Worm (Caenorhabditis elegans) whole organism, young adult: Measurements from ENCODE around the gene F33C8.2.

Experiments used
- C17E4.6 ChIP-seq: fragments of 200-800 bp; sonication (Bioruptor generic); IDR thresholded peaks from 2 replicates; pipeline ENCODE4 v1.3.6; 2022; ENCODE audit warnings: missing genetic modification reagents, missing genetic modification characterization, missing compliant biosample characterization
- F22D6.2 ChIP-seq: sonication (generic microtip); optimal IDR thresholded peaks from 2 replicates; lab custom pipeline; 2016; ENCODE audit warnings: mild to moderate bottlenecking, missing genetic modification characterization, missing compliant biosample characterization
- F52B5.7 ChIP-seq: sonication (generic microtip); optimal IDR thresholded peaks from 2 replicates; lab custom pipeline; 2016; ENCODE audit warnings: mild to moderate bottlenecking, missing genetic modification characterization, missing compliant biosample characterization
- F55B11.4 ChIP-seq: sonication (generic microtip); optimal IDR thresholded peaks from 2 replicates; lab custom pipeline; 2016; ENCODE audit warnings: missing compliant biosample characterization, missing genetic modification characterization, borderline replicate concordance; ENCODE audit not compliant: insufficient read depth
- T26A5.8 ChIP-seq: sonication (generic microtip); optimal IDR thresholded peaks from 2 replicates; lab custom pipeline; 2016; ENCODE audit warnings: missing genetic modification characterization, missing compliant biosample characterization
- Y53G8AR.9 ChIP-seq: fragments of 200-800 bp; sonication (Bioruptor generic); conservative IDR thresholded peaks from 2 replicates; pipeline ENCODE4 v1.3.6; 2022; ENCODE audit warnings: missing genetic modification reagents, missing genetic modification characterization, missing compliant biosample characterization
- Y79H2A.3 ChIP-seq: fragments of 200-800 bp; sonication (Bioruptor generic); conservative IDR thresholded peaks from 2 replicates; pipeline ENCODE4 v1.3.6; 2022; ENCODE audit warnings: missing genetic modification reagents, missing genetic modification characterization, missing compliant biosample characterization
- ZK185.1 ChIP-seq: sonication (generic microtip); optimal IDR thresholded peaks from 2 replicates; lab custom pipeline; 2016; ENCODE audit warnings: mild to moderate bottlenecking, missing genetic modification characterization, missing compliant biosample characterization; ENCODE audit not compliant: poor library complexity, severe bottlenecking
- akir-1 ChIP-seq: fragments of 200-800 bp; sonication (Bioruptor generic); optimal IDR thresholded peaks from 2 replicates; lab custom pipeline; 2018; ENCODE audit warnings: mild to moderate bottlenecking, missing genetic modification characterization, moderate library complexity, missing compliant biosample characterization
- ama-1 ChIP-seq, 3 experiments: fragments of 150-350 bp in 1 of 3; sonication (generic microtip) in 2 of 3; optimal IDR thresholded peaks; 2 replicates each; lab custom pipeline; 2014 to 2018; ENCODE audit warnings: missing biosample characterization in 2 of 3, missing genetic modification characterization in 2 of 3, missing genetic modification reagents in 2 of 3
- athp-1 ChIP-seq: sonication (generic microtip); optimal IDR thresholded peaks from 2 replicates; lab custom pipeline; 2017; ENCODE audit warnings: mild to moderate bottlenecking, missing genetic modification characterization, missing compliant biosample characterization
- attf-5 ChIP-seq: fragments of 200-800 bp; sonication (Bioruptor generic); optimal IDR thresholded peaks from 2 replicates; lab custom pipeline; 2018; ENCODE audit warnings: mild to moderate bottlenecking, missing genetic modification characterization, missing compliant biosample characterization
- bed-1 ChIP-seq: fragments of 200-800 bp; sonication (Bioruptor generic); IDR thresholded peaks from 2 replicates; pipeline ENCODE4 v1.3.6; 2022; ENCODE audit warnings: missing genetic modification reagents, missing genetic modification characterization, missing compliant biosample characterization
- ccch-3 ChIP-seq: fragments of 200-800 bp; sonication (Bioruptor generic); optimal IDR thresholded peaks from 2 replicates; lab custom pipeline; 2018; ENCODE audit warnings: mild to moderate bottlenecking, missing genetic modification characterization, missing compliant biosample characterization
- cebp-1 ChIP-seq, 2 experiments: fragments of 200-800 bp in 1 of 2; sonication (Bioruptor generic) in 1 of 2; sonication (generic microtip) in 1 of 2; IDR thresholded peaks in 1 of 2; optimal IDR thresholded peaks in 1 of 2; 2 replicates each; pipeline versions ENCODE4 v1.3.6 to Lab custom; 2017 to 2022; ENCODE audit warnings: missing compliant biosample characterization in 2 of 2, missing genetic modification characterization in 2 of 2, mild to moderate bottlenecking in 1 of 2, missing genetic modification reagents in 1 of 2, moderate library complexity in 1 of 2
- ceh-58 ChIP-seq: fragments of 200-800 bp; sonication (Bioruptor generic); IDR thresholded peaks from 2 replicates; pipeline ENCODE4 v1.3.6; 2022; ENCODE audit warnings: missing genetic modification characterization, missing compliant biosample characterization
- ceh-79 ChIP-seq: sonication (generic microtip); optimal IDR thresholded peaks from 2 replicates; lab custom pipeline; 2017; ENCODE audit warnings: mild to moderate bottlenecking, missing genetic modification characterization, missing compliant biosample characterization
- dox-1 ChIP-seq: fragments of 200-800 bp; sonication (Bioruptor generic); IDR thresholded peaks from 2 replicates; pipeline ENCODE4 v1.3.6; 2022; ENCODE audit warnings: missing genetic modification reagents, missing genetic modification characterization, missing compliant biosample characterization
- dpff-1 ChIP-seq: sonication (generic microtip); optimal IDR thresholded peaks from 2 replicates; lab custom pipeline; 2017; ENCODE audit warnings: mild to moderate bottlenecking, missing genetic modification characterization, missing compliant biosample characterization
- egl-18 ChIP-seq: fragments of 200-800 bp; sonication (Bioruptor generic); IDR thresholded peaks from 2 replicates; pipeline ENCODE4 v1.3.6; 2022; ENCODE audit warnings: missing genetic modification reagents, missing genetic modification characterization, missing compliant biosample characterization
- ekl-4 ChIP-seq: fragments of 200-800 bp; sonication (Bioruptor generic); IDR thresholded peaks from 2 replicates; pipeline ENCODE4 v1.3.6; 2022; ENCODE audit warnings: missing genetic modification reagents, missing genetic modification characterization, missing compliant biosample characterization
- fkh-3 ChIP-seq: sonication (generic microtip); optimal IDR thresholded peaks from 2 replicates; lab custom pipeline; 2016; ENCODE audit warnings: mild to moderate bottlenecking, missing genetic modification characterization, missing compliant biosample characterization
- hlh-26 ChIP-seq: fragments of 200-800 bp; sonication (Bioruptor generic); conservative IDR thresholded peaks from 2 replicates; pipeline ENCODE4 v1.3.6; 2022; ENCODE audit warnings: missing genetic modification reagents, missing genetic modification characterization, missing compliant biosample characterization
- lag-1 ChIP-seq: fragments of 200-800 bp; sonication (Bioruptor generic); IDR thresholded peaks from 2 replicates; pipeline ENCODE4 v1.3.6; 2022; ENCODE audit warnings: missing genetic modification reagents, missing genetic modification characterization, missing compliant biosample characterization
- let-526 ChIP-seq: fragments of 200-800 bp; sonication (Bioruptor generic); IDR thresholded peaks from 2 replicates; pipeline ENCODE4 v1.3.6; 2022; ENCODE audit warnings: missing genetic modification reagents, missing genetic modification characterization, missing compliant biosample characterization
- lin-26 ChIP-seq: fragments of 200-800 bp; sonication (Bioruptor generic); IDR thresholded peaks from 2 replicates; pipeline ENCODE4 v1.3.6; 2022; ENCODE audit warnings: missing genetic modification reagents, missing genetic modification characterization, missing compliant biosample characterization
- lin-35 ChIP-seq, 3 experiments: fragments of 150-350 bp in 2 of 3; sonication (generic microtip) in 1 of 3; optimal IDR thresholded peaks; 2 replicates each; lab custom pipeline; 2014 to 2018; ENCODE audit warnings: missing biosample characterization in 3 of 3, missing genetic modification characterization in 3 of 3, missing genetic modification reagents in 3 of 3
- lin-40 ChIP-seq: sonication (generic microtip); optimal IDR thresholded peaks from 2 replicates; lab custom pipeline; 2016; ENCODE audit warnings: missing genetic modification characterization, mild to moderate bottlenecking, missing compliant biosample characterization, missing genotype, missing genetic modification reagents
- lin-54 ChIP-seq: fragments of 200-800 bp; sonication (Bioruptor generic); optimal IDR thresholded peaks from 2 replicates; lab custom pipeline; 2018; ENCODE audit warnings: mild to moderate bottlenecking, missing genetic modification characterization, missing compliant biosample characterization
- nfya-1 ChIP-seq: sonication (generic microtip); optimal IDR thresholded peaks from 2 replicates; lab custom pipeline; 2017; ENCODE audit warnings: antibody characterized with exemption, missing compliant biosample characterization, missing genetic modification characterization, borderline replicate concordance; ENCODE audit not compliant: insufficient read depth
- nhr-179 ChIP-seq: sonication (generic microtip); optimal IDR thresholded peaks from 2 replicates; lab custom pipeline; 2016; ENCODE audit warnings: mild to moderate bottlenecking, missing genetic modification characterization, missing compliant biosample characterization
- pha-4 ChIP-seq: fragments of 150-350 bp; sonication (generic microtip); optimal IDR thresholded peaks from 2 replicates; lab custom pipeline; 2014; ENCODE audit warnings: missing biosample characterization, missing genetic modification reagents, missing genetic modification characterization
- rpc-1 ChIP-seq, 2 experiments: fragments of 150-350 bp in 1 of 2; sonication (generic microtip) in 1 of 2; optimal IDR thresholded peaks; 2 replicates each; lab custom pipeline; 2014 to 2018; ENCODE audit warnings: missing biosample characterization in 1 of 2, missing genetic modification characterization in 1 of 2, missing genetic modification reagents in 1 of 2, missing genotype in 1 of 2
- snpc-1.3 ChIP-seq: sonication (generic microtip); optimal IDR thresholded peaks from 2 replicates; lab custom pipeline; 2017; ENCODE audit warnings: missing genetic modification characterization, mild to moderate bottlenecking, missing compliant biosample characterization, antibody characterized with exemption, moderate library complexity, missing genotype, missing genetic modification reagents; ENCODE audit not compliant: insufficient read depth
- snpc-3.4 ChIP-seq: sonication (generic microtip); optimal IDR thresholded peaks from 2 replicates; lab custom pipeline; 2017; ENCODE audit warnings: missing genetic modification characterization, mild to moderate bottlenecking, missing compliant biosample characterization, antibody characterized with exemption, moderate library complexity, missing genotype, missing genetic modification reagents
- snpc-4 ChIP-seq, 5 experiments: fragments of 150-350 bp in 1 of 5; sonication (generic microtip) in 4 of 5; optimal IDR thresholded peaks; 2 replicates each; lab custom pipeline; 2014 to 2018; ENCODE audit warnings: missing genetic modification characterization in 5 of 5, missing biosample characterization in 3 of 5, antibody characterized with exemption in 2 of 5, mild to moderate bottlenecking in 2 of 5, missing compliant biosample characterization in 2 of 5, missing genotype in 2 of 5, moderate library complexity in 2 of 5, missing genetic modification reagents in 1 of 5
- somi-1 ChIP-seq: fragments of 200-800 bp; sonication (Bioruptor generic); optimal IDR thresholded peaks from 2 replicates; lab custom pipeline; 2018; ENCODE audit warnings: mild to moderate bottlenecking, missing genetic modification characterization, missing compliant biosample characterization
- tbp1 ChIP-seq: fragments of 200-800 bp; sonication (Bioruptor generic); optimal IDR thresholded peaks from 2 replicates; lab custom pipeline; 2018; ENCODE audit warnings: mild to moderate bottlenecking, missing genetic modification characterization, missing compliant biosample characterization
- unc-62 ChIP-seq: fragments of 150-350 bp; optimal IDR thresholded peaks from 2 replicates; lab custom pipeline; 2014; ENCODE audit warnings: missing biosample characterization, missing genetic modification reagents, missing genetic modification characterization
- zfh-2 ChIP-seq: fragments of 200-800 bp; sonication (Bioruptor generic); conservative IDR thresholded peaks from 2 replicates; pipeline ENCODE4 v1.3.6; 2022; ENCODE audit warnings: missing genetic modification reagents, missing genetic modification characterization, missing compliant biosample characterization
- ztf-18 ChIP-seq: sonication (generic microtip); optimal IDR thresholded peaks from 2 replicates; lab custom pipeline; 2016; ENCODE audit warnings: missing genotype, mild to moderate bottlenecking, missing genetic modification characterization, missing compliant biosample characterization
- ztf-22 ChIP-seq: fragments of 200-800 bp; sonication (Bioruptor generic); optimal IDR thresholded peaks from 2 replicates; lab custom pipeline; 2018; ENCODE audit warnings: mild to moderate bottlenecking, missing genetic modification characterization, moderate library complexity, missing compliant biosample characterization
- ztf-25 ChIP-seq: fragments of 200-800 bp; sonication (Bioruptor generic); IDR thresholded peaks from 2 replicates; pipeline ENCODE4 v1.3.6; 2022; ENCODE audit warnings: missing genetic modification reagents, missing genetic modification characterization, missing compliant biosample characterization
- ztf-6 ChIP-seq: fragments of 200-800 bp; sonication (Bioruptor generic); IDR thresholded peaks from 2 replicates; pipeline ENCODE4 v1.3.6; 2022; ENCODE audit warnings: missing genetic modification reagents, missing genetic modification characterization, missing compliant biosample characterization

Gene F33C8.2

DNA sequence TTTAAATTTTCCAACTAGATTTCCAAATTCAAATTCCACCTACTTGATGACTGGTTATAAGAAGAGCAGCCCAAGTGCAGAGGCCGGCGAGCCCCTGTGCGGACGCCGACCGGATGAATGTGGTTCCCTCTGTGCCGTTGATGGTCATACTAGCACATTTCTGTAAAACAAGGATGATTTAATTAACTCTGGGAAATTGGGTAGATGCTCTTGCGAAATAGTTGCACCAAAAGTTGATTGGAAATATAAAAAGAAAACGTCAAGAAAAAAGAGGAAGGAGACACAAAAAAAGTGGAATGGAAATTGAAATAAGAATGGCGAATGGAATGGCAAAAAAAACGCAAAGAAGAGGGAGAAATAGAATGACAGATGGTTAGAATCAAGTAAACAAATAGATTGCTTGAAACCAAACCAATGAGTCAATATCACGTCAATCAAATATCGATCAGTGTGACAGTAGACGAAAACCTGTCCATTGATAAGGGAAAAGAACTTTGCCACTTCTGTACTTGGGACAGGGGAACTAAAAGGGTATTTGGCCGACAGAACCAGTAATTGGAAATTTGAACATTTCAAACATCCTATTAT is 14.4 kb upstream of the F33C8.2 start, which contains the start of gene tmem-184 (continued):
- TF ChIP-seq lin-40 (tag; lab: Kevin White, UChicago), result peak; percentile 70
- peak; percentile 97 for TF ChIP-seq unc-62 (GFP tag; lab: Kevin White, UChicago)
- peak; percentile 45 for TF ChIP-seq ZK185.1
- no peak for TF ChIP-seq athp-1 (tag; lab: Kevin White, UChicago)
- TF ChIP-seq somi-1, result no peak
- 0 out of 2 replicates have a peak, but pooled peaks have one; percentile 10 for TF ChIP-seq lin-26 (GFP tag; lab: Robert Waterston, UW)
- no peak for TF ChIP-seq rpc-1 (optimal IDR thresholded peaks at IDR 0.05; lab: Kevin White, UChicago)
- TF ChIP-seq rpc-1 (tag; optimal IDR thresholded peaks at IDR 0.05; lab: Kevin White, UChicago), result no peak
- TF ChIP-seq dox-1, result peak; percentile 31; the same call in 1 of the 2 replicates
- TF ChIP-seq zfh-2, result peak; percentile 38; the same call in 1 of the 2 replicates
- TF ChIP-seq lin-35 (GFP tag; optimal IDR thresholded peaks at IDR 0.05; lab: Kevin White, UChicago), result no peak
- peak; percentile 31 for TF ChIP-seq tbp1 (GFP tag; lab: Kevin White, UChicago)
- TF ChIP-seq attf-5 (GFP tag; lab: Kevin White, UChicago), result peak; percentile 50
- peak; percentile 14 for TF ChIP-seq F22D6.2 (tag; lab: Kevin White, UChicago)
- TF ChIP-seq cebp-1 (GFP tag; IDR thresholded peaks at IDR 0.05; lab: Robert Waterston, UW), result peak; percentile 83
- TF ChIP-seq cebp-1 (tag; optimal IDR thresholded peaks at IDR 0.05; lab: Kevin White, UChicago), result peak; percentile 93
- TF ChIP-seq ekl-4, result peak; percentile 36; the same call in 1 of the 2 replicates
- TF ChIP-seq, all 124 proteins: peak for 22

DNA sequence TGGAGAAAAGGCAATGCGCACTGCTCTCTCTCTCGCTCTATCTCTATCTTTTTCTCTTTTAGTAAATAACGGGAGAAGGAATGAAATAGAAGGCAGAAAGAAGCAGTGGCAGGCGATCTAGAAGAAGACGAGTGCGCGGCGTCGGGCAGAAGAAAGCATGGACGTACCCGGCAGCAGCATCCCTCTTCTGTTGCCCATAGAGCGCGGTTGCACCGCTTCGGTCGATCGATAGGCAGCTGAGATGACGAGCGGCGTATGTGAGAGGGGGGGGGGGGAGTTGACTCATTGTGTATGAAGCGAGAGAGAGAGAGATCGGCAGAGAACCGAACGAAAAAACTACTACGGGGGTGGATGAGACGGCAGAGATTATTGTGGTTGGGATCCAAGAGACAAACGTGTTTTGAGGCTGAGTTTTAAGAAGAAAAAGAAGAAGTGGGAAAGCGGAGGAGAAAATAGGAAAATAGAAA is 13.0 kb upstream of the F33C8.2 start:
- TF ChIP-seq lag-1 (GFP tag; lab: Robert Waterston, UW) (no peak), ztf-22 (GFP tag; lab: Kevin White, UChicago) (no peak), ztf-18 (tag; lab: Kevin White, UChicago) (peak; percentile 62), Y53G8AR.9 (GFP tag; lab: Robert Waterston, UW) (0 out of 2 replicates have a peak, but pooled peaks have one; percentile 75), ceh-79 (tag; lab: Kevin White, UChicago) (no peak), let-526 (GFP tag; lab: Robert Waterston, UW) (peak; percentile 71; the same call in 1 of the 2 replicates), dpff-1 (tag; lab: Kevin White, UChicago) (no peak), Y79H2A.3 (GFP tag; lab: Robert Waterston, UW) (no peak), F55B11.4 (no peak), ekl-4 (no peak), ztf-6 (GFP tag; lab: Robert Waterston, UW) (no peak), C17E4.6 (GFP tag; lab: Robert Waterston, UW) (no peak), pha-4 (tag; lab: Kevin White, UChicago) (no peak), fkh-3 (no peak), snpc-4 (GFP tag; optimal IDR thresholded peaks at IDR 0.05; lab: Kevin White, UChicago) (peak; percentile 65), snpc-4 (tag; optimal IDR thresholded peaks at IDR 0.05; lab: Kevin White, UChicago) (peak; percentile 64 to 81 (median 72)), egl-18 (GFP tag; lab: Robert Waterston, UW) (peak; percentile 65; the same call in 1 of the 2 replicates), T26A5.8 (tag; lab: Kevin White, UChicago) (no peak), ztf-25 (no peak), ceh-58 (GFP tag; lab: Robert Waterston, UW) (no peak), snpc-1.3 (tag; lab: Kevin White, UChicago) (no peak), hlh-26 (GFP tag; lab: Robert Waterston, UW) (no peak), akir-1 (GFP tag; lab: Kevin White, UChicago) (no peak), bed-1 (GFP tag; lab: Robert Waterston, UW) (no peak), F52B5.7 (tag; lab: Kevin White, UChicago) (peak; percentile 85), nfya-1 (tag; lab: Kevin White, UChicago) (no peak), ccch-3 (no peak), ama-1 (optimal IDR thresholded peaks at IDR 0.05; lab: Kevin White, UChicago) (no peak), ama-1 (GFP tag; optimal IDR thresholded peaks at IDR 0.05; lab: Kevin White, UChicago) (no peak), lin-54 (peak; percentile 55), nhr-179 (tag; lab: Kevin White, UChicago) (no peak), snpc-3.4 (tag; lab: Kevin White, UChicago) (no peak)
